Worm (Caenorhabditis elegans): ENCODE results near the gene F40F11.3.

F40F11.3 gene

ce11 chrIV:11603265-11603840 lies 9.6 kb upstream of the F40F11.3 start:
- TF ChIP-seq egl-13 (tag; optimal IDR thresholded peaks at IDR 0.05): no peak
- peak; percentile 13 for TF ChIP-seq ama-1 (optimal IDR thresholded peaks at IDR 0.05)
- peak; percentile 1 for TF ChIP-seq nhr-85 (tag)
- no peak for TF ChIP-seq ceh-8 (GFP tag; optimal IDR thresholded peaks at IDR 0.05)
- peak in 1 of 2 experiments; percentile 22 for TF ChIP-seq lsy-2 (tag; optimal IDR thresholded peaks at IDR 0.05)

- TF ChIP-seq efl-1 (optimal IDR thresholded peaks at IDR 0.05) (no peak), efl-1 (GFP tag; optimal IDR thresholded peaks at IDR 0.05 in 1 of 2) (peak in 1 of 2 experiments; percentile 91), pag-3 (tag; optimal IDR thresholded peaks at IDR 0.05; ENCODE audit: borderline replicate concordance, insufficient read depth) (no peak), isw-1 (GFP tag; IDR thresholded peaks at IDR 0.05) (no peak), unc-86 (tag; optimal IDR thresholded peaks at IDR 0.05) (no peak), mep-1 (tag; optimal IDR thresholded peaks at IDR 0.05) (no peak), unc-130 (tag; optimal IDR thresholded peaks at IDR 0.05) (no peak), lsy-2 (tag; optimal IDR thresholded peaks at IDR 0.05) (no peak), fkh-10 (GFP tag; optimal IDR thresholded peaks at IDR 0.05) (no peak)
These were observed 8.8 kb upstream of the F40F11.3 start, which contains the start of gene rps-11 for ce11 chrIV:11602498-11603068. Gene rps-11 (plus strand): TSS chrIV:11602641.

- TF ChIP-seq nhr-237 (tag; optimal IDR thresholded peaks at IDR 0.05) (peak; percentile 12), swsn-7 (tag; optimal IDR thresholded peaks at IDR 0.05) (peak; percentile 75), pax-3 (tag; optimal IDR thresholded peaks at IDR 0.05) (no peak), nhr-77 (tag; optimal IDR thresholded peaks at IDR 0.05) (peak; percentile 31), unc-62 (GFP tag; optimal IDR thresholded peaks at IDR 0.05) (no peak), nhr-76 (tag; optimal IDR thresholded peaks at IDR 0.05) (no peak), alr-1 (tag; optimal IDR thresholded peaks at IDR 0.05; ENCODE audit: borderline replicate concordance) (no peak), elt-2 (tag; optimal IDR thresholded peaks at IDR 0.05) (no peak), zag-1 (tag; optimal IDR thresholded peaks at IDR 0.05) (peak; percentile 25), skn-1 (tag; optimal IDR thresholded peaks at IDR 0.05) (peak; percentile 77), F16B12.6 (tag; optimal IDR thresholded peaks at IDR 0.05) (peak; percentile 22), nhr-19 (GFP tag; conservative IDR thresholded peaks at IDR 0.05) (peak; percentile 72), hpl-2 (GFP tag; optimal IDR thresholded peaks at IDR 0.05) (peak; percentile 28), sup-37 (GFP tag; optimal IDR thresholded peaks at IDR 0.05) (no peak), ztf-11 (tag; optimal IDR thresholded peaks at IDR 0.05) (peak in 1 of 2 experiments; percentile 21), Y116A8C.19 (tag; optimal IDR thresholded peaks at IDR 0.05; ENCODE audit: borderline replicate concordance) (no peak), irx-1 (tag; optimal IDR thresholded peaks at IDR 0.05) (peak; percentile 57), ceh-8 (GFP tag; optimal IDR thresholded peaks at IDR 0.05) (no peak), hlh-4 (tag; optimal IDR thresholded peaks at IDR 0.05) (no peak), lin-15B (tag; optimal IDR thresholded peaks at IDR 0.05) (peak; percentile 28), grh-1 (GFP tag; IDR thresholded peaks at IDR 0.05) (peak; percentile 48), C34B4.2 (tag; optimal IDR thresholded peaks at IDR 0.05) (no peak), fkh-4 (tag; optimal IDR thresholded peaks at IDR 0.05; ENCODE audit: borderline replicate concordance) (no peak), nhr-28 (tag; optimal IDR thresholded peaks at IDR 0.05) (no peak), ztf-4 (tag; optimal IDR thresholded peaks at IDR 0.05) (no peak), nhr-84 (tag; optimal IDR thresholded peaks at IDR 0.05) (no peak), isw-1 (GFP tag; IDR thresholded peaks at IDR 0.05) (peak; percentile 62), ama-1 (optimal IDR thresholded peaks at IDR 0.05) (peak; percentile 27), unc-86 (tag; optimal IDR thresholded peaks at IDR 0.05) (peak; percentile 66), snpc-4 (tag; optimal IDR thresholded peaks at IDR 0.05) (peak; percentile 52), fkh-10 (GFP tag; optimal IDR thresholded peaks at IDR 0.05) (no peak), ceh-90 (tag; optimal IDR thresholded peaks at IDR 0.05) (no peak), efl-3 (GFP tag; optimal IDR thresholded peaks at IDR 0.05) (no peak), pag-3 (tag; optimal IDR thresholded peaks at IDR 0.05; ENCODE audit: borderline replicate concordance, insufficient read depth) (no peak), nhr-71 (tag; optimal IDR thresholded peaks at IDR 0.05) (peak; percentile 82), ets-5 (GFP tag; IDR thresholded peaks at IDR 0.05) (no peak), mep-1 (tag; optimal IDR thresholded peaks at IDR 0.05) (peak; percentile 63), blmp-1 (tag; optimal IDR thresholded peaks at IDR 0.05) (peak; percentile 68), ceh-82 (tag; optimal IDR thresholded peaks at IDR 0.05) (peak; percentile 24 to 86 (median 63)), tlp-1 (tag; optimal IDR thresholded peaks at IDR 0.05) (no peak)
These were observed 8.1 kb upstream of the F40F11.3 start for ce11 chrIV:11601721-11602405.

Data from whole organism, L1 larva.